Fruit fly (Drosophila melanogaster): ENCODE data around the gene sgg.

Gene sgg

dm6 chrX:2633847-2634776, at the start of gene sgg:
TSS of gene sgg (plus strand) at chrX:2633952.
- no peak for TF ChIP-seq ato (GFP tag; IDR thresholded peaks at IDR 0.05; ENCODE audit: partially characterized antibody)
- no peak for TF ChIP-seq CG12744 (GFP tag; optimal IDR thresholded peaks at IDR 0.05)
- TF ChIP-seq CG3847 (GFP tag; IDR thresholded peaks at IDR 0.05), result no peak
- TF ChIP-seq CG11560 (tag; IDR thresholded peaks at IDR 0.05), result peak; percentile 98
- peak; percentile 22; the same call in 1 of the 2 replicates for TF ChIP-seq bbx (GFP tag; IDR thresholded peaks at IDR 0.05; ENCODE audit: partially characterized antibody)
- TF ChIP-seq CG16779 (GFP tag; IDR thresholded peaks at IDR 0.05), result no peak
- TF ChIP-seq gce (GFP tag; IDR thresholded peaks at IDR 0.05), result no peak
- peak; percentile 44 for TF ChIP-seq CG14710 (tag; optimal IDR thresholded peaks at IDR 0.05)
- no peak for TF ChIP-seq pnt (GFP tag; optimal IDR thresholded peaks at IDR 0.05)
- no peak for TF ChIP-seq sob (GFP tag; IDR thresholded peaks at IDR 0.05)
- TF ChIP-seq CG14860 (GFP tag; IDR thresholded peaks at IDR 0.05; ENCODE audit: partially characterized antibody), result no peak
- no peak for TF ChIP-seq gro (GFP tag; optimal IDR thresholded peaks at IDR 0.05)
- TF ChIP-seq E2f2 (GFP tag; IDR thresholded peaks at IDR 0.05), result 0 out of 2 replicates have a peak, but pooled peaks have one; percentile 10
- TF ChIP-seq Lim3 (GFP tag; IDR thresholded peaks at IDR 0.05), result no peak
- TF ChIP-seq fu2 (GFP tag; optimal IDR thresholded peaks at IDR 0.05), result no peak
- no peak for TF ChIP-seq CG1529 (GFP tag; optimal IDR thresholded peaks at IDR 0.05)
- no peak for TF ChIP-seq GATAe (GFP tag; conservative IDR thresholded peaks at IDR 0.05)
- no peak for TF ChIP-seq CG8388 (GFP tag; optimal IDR thresholded peaks at IDR 0.05)
- TF ChIP-seq pita (GFP tag; optimal IDR thresholded peaks at IDR 0.05), result no peak
- no peak for TF ChIP-seq CG9876 (GFP tag; optimal IDR thresholded peaks at IDR 0.05)
- TF ChIP-seq Fer2 (tag; optimal IDR thresholded peaks at IDR 0.05), result no peak
- TF ChIP-seq pzg (GFP tag; optimal IDR thresholded peaks at IDR 0.05), result peak; percentile 85
- peak; percentile 37 for TF ChIP-seq CG10267 (tag; optimal IDR thresholded peaks at IDR 0.05)
- peak; percentile 42; the same call in 1 of the 2 replicates for TF ChIP-seq Bgb (GFP tag; IDR thresholded peaks at IDR 0.05; ENCODE audit: partially characterized antibody)
- no peak for TF ChIP-seq CG12942 (GFP tag; optimal IDR thresholded peaks at IDR 0.05)
- TF ChIP-seq Hr51 (GFP tag; optimal IDR thresholded peaks at IDR 0.05), result no peak
- TF ChIP-seq CG32532 (GFP tag; IDR thresholded peaks at IDR 0.05), result no peak
- no peak for TF ChIP-seq eyg (GFP tag; optimal IDR thresholded peaks at IDR 0.05)
- no peak for TF ChIP-seq CG33213 (GFP tag; optimal IDR thresholded peaks at IDR 0.05)
- no peak for TF ChIP-seq kay (GFP tag; optimal IDR thresholded peaks at IDR 0.05)
- TF ChIP-seq CG7271 (tag; optimal IDR thresholded peaks at IDR 0.05), result no peak
- TF ChIP-seq CoRest (tag; optimal IDR thresholded peaks at IDR 0.05), result no peak
- peak; percentile 21 for TF ChIP-seq sd (tag; optimal IDR thresholded peaks at IDR 0.05)
- TF ChIP-seq phol (tag; optimal IDR thresholded peaks at IDR 0.05), result peak; percentile 53
- TF ChIP-seq CG33557 (GFP tag; optimal IDR thresholded peaks at IDR 0.05), result no peak
- TF ChIP-seq Optix (GFP tag; IDR thresholded peaks at IDR 0.05), result no peak
- no peak for TF ChIP-seq CG3065 (GFP tag; optimal IDR thresholded peaks at IDR 0.05)
- TF ChIP-seq zen (tag; optimal IDR thresholded peaks at IDR 0.05), result no peak
- TF ChIP-seq NC2β (GFP tag; optimal IDR thresholded peaks at IDR 0.05), result peak; percentile 26
- no peak for TF ChIP-seq emc (GFP tag; optimal IDR thresholded peaks at IDR 0.05)
- no peak for TF ChIP-seq ftz-f1 (GFP tag; optimal IDR thresholded peaks at IDR 0.05)
- TF ChIP-seq CG8281 (tag; optimal IDR thresholded peaks at IDR 0.05), result no peak
- peak; percentile 2 for TF ChIP-seq CG2712 (tag; optimal IDR thresholded peaks at IDR 0.05)
- TF ChIP-seq CG7987 (GFP tag; optimal IDR thresholded peaks at IDR 0.05), result peak; percentile 9
- no peak for TF ChIP-seq CG13624 (GFP tag; optimal IDR thresholded peaks at IDR 0.05)
- TF ChIP-seq nom (GFP tag; optimal IDR thresholded peaks at IDR 0.05), result no peak
- TF ChIP-seq CG4854 (GFP tag; optimal IDR thresholded peaks at IDR 0.05), result no peak
- TF ChIP-seq Vsx1 (GFP tag; optimal IDR thresholded peaks at IDR 0.05), result no peak

Data from whole organism, embryonic.